Fruit fly (Drosophila melanogaster) whole organism, prepupa: ENCODE measurements around the gene ATPsynCF6L.

ENCODE experiments used
- CG3032 ChIP-seq: fragments of 200-800 bp; optimal IDR thresholded peaks from 2 replicates; lab custom pipeline; 2019; ENCODE audit warnings: missing biosample characterization, mild to moderate bottlenecking, missing genetic modification characterization, moderate library complexity
- CG6854 ChIP-seq: fragments of 200-800 bp; sonication (Bioruptor generic); optimal IDR thresholded peaks from 2 replicates; lab custom pipeline; 2017; ENCODE audit warnings: missing biosample characterization, mild to moderate bottlenecking, missing genetic modification characterization
- acj6 ChIP-seq: fragments of 200-800 bp; sonication (Bioruptor generic); optimal IDR thresholded peaks from 3 replicates; lab custom pipeline; 2016; ENCODE audit warnings: missing biosample characterization, missing genetic modification characterization

DNA sequence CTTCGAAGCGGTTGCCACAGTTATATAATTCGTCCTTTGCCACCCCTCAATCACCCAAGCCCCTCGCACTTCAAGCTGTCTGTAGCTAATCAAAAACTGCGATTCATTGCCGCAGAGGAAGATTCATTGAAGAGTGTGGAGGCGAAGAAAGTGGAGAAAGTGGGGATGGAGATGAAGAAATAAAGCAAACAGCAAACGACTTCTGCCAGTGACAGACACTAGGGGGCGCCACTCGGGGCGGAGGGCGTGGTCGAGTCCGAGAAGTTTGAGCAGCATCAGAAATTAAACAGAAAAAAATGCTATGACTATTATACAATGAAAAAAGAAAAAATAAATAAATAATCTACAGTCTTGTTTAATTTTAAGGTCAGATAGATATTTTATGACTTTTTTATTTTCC lies 33.9 kb downstream of the ATPsynCF6L start:
- TF ChIP-seq acj6 (GFP tag; lab: Kevin White, UChicago) (no peak), CG6854 (GFP tag; lab: Kevin White, UChicago) (no peak), CG3032 (tag; lab: Kevin White, UChicago) (no peak)
